Fruit fly (Drosophila melanogaster): ENCODE measurements around the gene CG46457.

DNA sequence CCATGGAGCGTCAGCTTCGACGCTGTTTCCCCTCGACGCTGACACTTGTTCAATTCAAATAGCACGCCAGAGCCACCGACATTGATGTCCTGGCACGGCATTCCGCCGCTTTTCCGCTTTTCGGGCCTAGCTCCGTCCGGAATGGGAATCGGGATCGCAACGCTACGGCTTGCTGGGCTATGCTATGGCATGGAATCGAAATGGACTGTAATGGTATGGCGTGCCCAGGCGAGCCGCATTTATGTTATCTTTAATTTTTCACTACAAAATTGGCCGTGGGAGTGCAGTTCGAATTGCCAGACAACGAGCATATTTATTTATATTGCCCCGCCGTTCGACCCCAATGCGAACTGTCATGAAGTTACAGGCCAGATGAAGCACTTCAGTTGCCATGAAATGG, 5.7 kb downstream of the CG46457 start, which contains the start of gene CG12538:
- TF ChIP-seq Dll (optimal IDR thresholded peaks at IDR 0.05) (no peak), psq (optimal IDR thresholded peaks at IDR 0.05) (no peak), pan (optimal IDR thresholded peaks at IDR 0.05) (no peak), CG8478 (optimal IDR thresholded peaks at IDR 0.05) (no peak)
